Worm (Caenorhabditis elegans) whole organism, L3 larva: ENCODE results near the gene srw-133.

ENCODE experiments used
- ZK546.5 ChIP-seq: sonication (generic microtip); optimal IDR thresholded peaks from 2 replicates; lab custom pipeline; 2017; ENCODE audit warnings: missing biosample characterization, missing genetic modification characterization
- aly-2 ChIP-seq: fragments of 150-350 bp; optimal IDR thresholded peaks from 2 replicates; lab custom pipeline; 2014; ENCODE audit warnings: missing biosample characterization, missing genetic modification characterization
- ama-1 ChIP-seq: fragments of 150-350 bp; optimal IDR thresholded peaks from 2 replicates; lab custom pipeline; 2018
- ceh-28 ChIP-seq: fragments of 150-350 bp; optimal IDR thresholded peaks from 2 replicates; lab custom pipeline; 2014; ENCODE audit warnings: missing biosample characterization, missing genetic modification reagents, missing genetic modification characterization
- ceh-9 ChIP-seq: sonication (generic microtip); optimal IDR thresholded peaks from 2 replicates; lab custom pipeline; 2018; ENCODE audit warnings: missing biosample characterization, missing genetic modification characterization
- egl-27 ChIP-seq: sonication (generic microtip); optimal IDR thresholded peaks from 4 replicates; lab custom pipeline; 2017; ENCODE audit warnings: missing biosample characterization, missing genetic modification reagents, missing genetic modification characterization
- egl-5 ChIP-seq: fragments of 150-350 bp; optimal IDR thresholded peaks from 2 replicates; lab custom pipeline; 2017; ENCODE audit warnings: missing biosample characterization, missing genetic modification reagents, missing genetic modification characterization, inconsistent platforms
- elt-1 ChIP-seq: fragments of 150-350 bp; optimal IDR thresholded peaks from 2 replicates; lab custom pipeline; 2014; ENCODE audit warnings: missing biosample characterization, missing genetic modification characterization
- elt-3 ChIP-seq, 3 experiments: fragments of 150-350 bp in 1 of 3; sonication (generic microtip) in 2 of 3; optimal IDR thresholded peaks; 2 replicates in 2 of 3; 4 replicates in 1 of 3; lab custom pipeline; 2014 to 2017; ENCODE audit warnings: missing biosample characterization in 3 of 3, missing genetic modification characterization in 3 of 3
- fkh-10 ChIP-seq: sonication (generic microtip); optimal IDR thresholded peaks from 2 replicates; lab custom pipeline; 2017; ENCODE audit warnings: missing biosample characterization, missing genetic modification reagents, missing genetic modification characterization
- fkh-2 ChIP-seq: fragments of 150-350 bp; optimal IDR thresholded peaks from 2 replicates; lab custom pipeline; 2014; ENCODE audit warnings: missing biosample characterization, missing genetic modification reagents, missing genetic modification characterization
- fos-1 ChIP-seq: fragments of 150-350 bp; optimal IDR thresholded peaks from 2 replicates; lab custom pipeline; 2014; ENCODE audit warnings: missing biosample characterization, missing genetic modification characterization
- hmg-11 ChIP-seq: sonication (generic microtip); optimal IDR thresholded peaks from 2 replicates; lab custom pipeline; 2016; ENCODE audit warnings: missing genetic modification characterization, missing compliant biosample characterization
- jun-1 ChIP-seq: fragments of 150-350 bp; optimal IDR thresholded peaks from 2 replicates; lab custom pipeline; 2014; ENCODE audit warnings: missing biosample characterization, missing genetic modification reagents, missing genetic modification characterization
- lin-15B ChIP-seq: fragments of 150-350 bp; optimal IDR thresholded peaks from 2 replicates; lab custom pipeline; 2014; ENCODE audit warnings: missing biosample characterization, missing genetic modification characterization
- lsy-12 ChIP-seq: sonication (generic microtip); optimal IDR thresholded peaks from 2 replicates; lab custom pipeline; 2016; ENCODE audit warnings: mild to moderate bottlenecking, missing genetic modification characterization, missing compliant biosample characterization
- mdl-1 ChIP-seq: fragments of 150-350 bp; optimal IDR thresholded peaks from 2 replicates; lab custom pipeline; 2014; ENCODE audit warnings: missing biosample characterization, missing genetic modification characterization
- nfya-1 ChIP-seq: sonication (generic microtip); optimal IDR thresholded peaks from 2 replicates; lab custom pipeline; 2017; ENCODE audit warnings: missing genetic modification characterization, mild to moderate bottlenecking, missing compliant biosample characterization, antibody characterized with exemption, moderate library complexity; ENCODE audit not compliant: insufficient read depth
- nhr-11 ChIP-seq: fragments of 150-350 bp; optimal IDR thresholded peaks from 2 replicates; lab custom pipeline; 2014; ENCODE audit warnings: missing biosample characterization, missing genetic modification characterization
- nhr-12 ChIP-seq: fragments of 150-350 bp; optimal IDR thresholded peaks from 2 replicates; lab custom pipeline; 2014; ENCODE audit warnings: missing biosample characterization, missing genetic modification characterization
- nhr-23 ChIP-seq: fragments of 150-350 bp; optimal IDR thresholded peaks from 2 replicates; lab custom pipeline; 2014; ENCODE audit warnings: missing biosample characterization, missing genetic modification reagents, missing genetic modification characterization
- nhr-25 ChIP-seq: sonication (generic microtip); optimal IDR thresholded peaks from 2 replicates; lab custom pipeline; 2017; ENCODE audit warnings: missing biosample characterization, missing genetic modification characterization
- nhr-43 ChIP-seq: sonication (generic microtip); optimal IDR thresholded peaks from 2 replicates; lab custom pipeline; 2016; ENCODE audit warnings: mild to moderate bottlenecking, missing genetic modification characterization, missing compliant biosample characterization; ENCODE audit not compliant: poor library complexity, severe bottlenecking
- nhr-67 ChIP-seq: fragments of 150-350 bp; optimal IDR thresholded peaks from 2 replicates; lab custom pipeline; 2014; ENCODE audit warnings: missing biosample characterization, missing genetic modification characterization
- nhr-76 ChIP-seq: fragments of 150-350 bp; sonication (generic microtip); optimal IDR thresholded peaks from 5 replicates; lab custom pipeline; 2014; ENCODE audit warnings: missing biosample characterization, missing genetic modification characterization
- nhr-77 ChIP-seq: fragments of 150-350 bp; optimal IDR thresholded peaks from 2 replicates; lab custom pipeline; 2014; ENCODE audit warnings: missing biosample characterization, missing genetic modification characterization
- pha-4 ChIP-seq: fragments of 150-350 bp; optimal IDR thresholded peaks from 2 replicates; lab custom pipeline; 2014; ENCODE audit warnings: missing biosample characterization, missing genetic modification reagents, missing genetic modification characterization
- sea-2 ChIP-seq: fragments of 150-350 bp; sonication (generic microtip); optimal IDR thresholded peaks from 4 replicates; lab custom pipeline; 2014; ENCODE audit warnings: missing biosample characterization, missing genetic modification reagents, missing genetic modification characterization
- skn-1 ChIP-seq: fragments of 150-350 bp; optimal IDR thresholded peaks from 2 replicates; lab custom pipeline; 2014; ENCODE audit warnings: missing biosample characterization, missing genetic modification characterization
- snpc-4 ChIP-seq: fragments of 150-350 bp; optimal IDR thresholded peaks from 2 replicates; lab custom pipeline; 2014; ENCODE audit warnings: missing biosample characterization, missing genetic modification characterization
- tbx-2 ChIP-seq: sonication (generic microtip); optimal IDR thresholded peaks from 2 replicates; lab custom pipeline; 2016; ENCODE audit warnings: mild to moderate bottlenecking, missing genetic modification characterization, missing compliant biosample characterization
- unc-39 ChIP-seq: sonication (generic microtip); optimal IDR thresholded peaks from 4 replicates; lab custom pipeline; 2017; ENCODE audit warnings: missing biosample characterization, missing genetic modification characterization
- unc-62 ChIP-seq: fragments of 150-350 bp; sonication (generic microtip); optimal IDR thresholded peaks from 4 replicates; lab custom pipeline; 2014; ENCODE audit warnings: missing biosample characterization, missing genetic modification reagents, missing genetic modification characterization
- zag-1 ChIP-seq: fragments of 150-350 bp; optimal IDR thresholded peaks from 2 replicates; lab custom pipeline; 2014; ENCODE audit warnings: missing biosample characterization, missing genetic modification characterization
- ztf-11 ChIP-seq: fragments of 150-350 bp; optimal IDR thresholded peaks from 2 replicates; lab custom pipeline; 2014; ENCODE audit warnings: missing biosample characterization, missing genetic modification characterization
- ztf-4 ChIP-seq: fragments of 150-350 bp; optimal IDR thresholded peaks from 2 replicates; lab custom pipeline; 2014; ENCODE audit warnings: missing biosample characterization, missing genetic modification characterization

Gene srw-133

ce11 chrV:4116071-4116470 is 1.5 kb upstream of the srw-133 start, which contains the start of gene T05B4.8:
Gene T05B4.8, minus strand, starts transcription at chrV:4116171.
- TF ChIP-seq nhr-12 (tag; lab: Kevin White, UChicago) (no peak), ceh-28 (tag; lab: Kevin White, UChicago) (no peak), ZK546.5 (tag; lab: Kevin White, UChicago) (no peak), nhr-76 (tag; lab: Kevin White, UChicago) (no peak), hmg-11 (tag; lab: Kevin White, UChicago) (no peak), elt-3 (tag; optimal IDR thresholded peaks at IDR 0.05; lab: Kevin White, UChicago) (no peak), unc-39 (tag; lab: Kevin White, UChicago) (no peak), nhr-77 (tag; lab: Kevin White, UChicago) (no peak), tbx-2 (tag; lab: Kevin White, UChicago) (no peak), nfya-1 (tag; lab: Kevin White, UChicago) (no peak), ceh-9 (tag; lab: Kevin White, UChicago) (no peak), egl-5 (tag; lab: Kevin White, UChicago) (no peak), ama-1 (lab: Kevin White, UChicago) (no peak), fkh-2 (tag; lab: Kevin White, UChicago) (no peak), nhr-67 (no peak)

DNA sequence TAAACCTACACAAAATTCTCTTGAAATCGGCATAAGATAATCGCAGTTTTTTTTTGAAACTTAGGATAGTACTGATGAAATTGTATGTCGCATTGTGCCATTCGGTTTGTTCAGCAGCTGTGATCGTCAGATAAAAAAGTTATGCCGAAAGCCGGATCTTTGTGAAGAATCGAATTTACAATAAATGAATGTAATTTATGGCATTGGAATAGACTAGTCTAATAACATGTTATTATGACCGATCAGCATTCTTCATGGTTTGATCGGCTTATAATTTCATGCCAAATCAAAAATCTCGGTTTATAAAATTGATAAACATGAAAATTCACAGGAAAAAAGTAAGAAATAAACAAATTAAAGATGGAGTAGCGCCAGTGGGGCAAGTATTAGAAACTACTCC is 2.0 kb downstream of the srw-133 start, which contains the start of gene srw-134:
Gene srw-134 (minus strand): TSS at position 101 of the 400 bp plus-strand sequence.
- TF ChIP-seq hmg-11 (tag; lab: Kevin White, UChicago) (no peak), elt-1 (tag; lab: Kevin White, UChicago) (no peak), nhr-76 (tag; lab: Kevin White, UChicago) (no peak), fos-1 (tag; lab: Kevin White, UChicago) (no peak), ztf-11 (tag; lab: Kevin White, UChicago) (no peak), jun-1 (no peak), pha-4 (tag; lab: Kevin White, UChicago) (no peak), nhr-77 (tag; lab: Kevin White, UChicago) (no peak), fkh-10 (no peak)

- TF ChIP-seq fkh-10, result no peak
- TF ChIP-seq ceh-9 (tag; lab: Kevin White, UChicago), result no peak
- no peak for TF ChIP-seq nhr-43 (tag; lab: Kevin White, UChicago)
- TF ChIP-seq aly-2, result no peak
- no peak for TF ChIP-seq lsy-12
- TF ChIP-seq nhr-23, result no peak
- TF ChIP-seq jun-1, result no peak
- TF ChIP-seq egl-5 (tag; lab: Kevin White, UChicago), result no peak
- TF ChIP-seq nhr-77 (tag; lab: Kevin White, UChicago), result no peak
- no peak for TF ChIP-seq unc-62
- TF ChIP-seq zag-1 (tag; lab: Kevin White, UChicago), result no peak
Measured at ce11 chrV:4109873-4110272, 4.7 kb downstream of the srw-133 start, which contains the start of gene clc-18. Gene clc-18, minus strand, starts transcription at chrV:4109973.

ce11 chrV:4106688-4107087 is 7.8 kb downstream of the srw-133 start:
- no peak for TF ChIP-seq nhr-25 (tag; lab: Kevin White, UChicago)
- TF ChIP-seq nfya-1 (tag; lab: Kevin White, UChicago), result no peak

DNA sequence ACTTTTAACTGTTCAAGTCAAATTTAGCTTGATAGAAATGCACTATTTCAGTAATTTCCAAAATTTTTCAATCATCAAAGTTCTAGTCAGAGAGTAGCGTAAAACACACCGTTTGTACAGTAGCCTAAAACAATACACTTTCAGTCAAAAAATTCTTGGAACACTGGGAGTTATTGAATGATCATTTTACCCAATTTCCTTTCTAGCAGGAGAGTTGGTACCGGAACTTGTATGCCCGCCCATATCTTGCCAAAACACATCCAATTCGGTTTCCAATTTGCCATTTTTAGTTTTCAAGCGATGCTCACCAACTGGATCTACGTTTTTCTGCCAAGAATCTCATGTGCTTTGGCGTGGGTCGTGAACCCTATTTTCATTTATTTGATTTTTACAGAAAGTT is 10.2 kb downstream of the srw-133 start, which contains the start of gene srj-39:
Gene srj-39 (plus strand): TSS at position 301 of the 400 bp plus-strand sequence.
- no peak for TF ChIP-seq jun-1
- TF ChIP-seq ztf-4, result no peak
- no peak for TF ChIP-seq skn-1 (tag; lab: Kevin White, UChicago)
- TF ChIP-seq nhr-11 (tag; lab: Kevin White, UChicago), result no peak
- TF ChIP-seq mdl-1 (tag; lab: Kevin White, UChicago), result no peak
- TF ChIP-seq nhr-43 (tag; lab: Kevin White, UChicago), result no peak
- no peak for TF ChIP-seq nhr-12 (tag; lab: Kevin White, UChicago)
- TF ChIP-seq hmg-11 (tag; lab: Kevin White, UChicago), result no peak
- TF ChIP-seq sea-2 (GFP tag; lab: Kevin White, UChicago), result no peak
- TF ChIP-seq lin-15B, result no peak
- TF ChIP-seq ZK546.5 (tag; lab: Kevin White, UChicago), result no peak
- no peak for TF ChIP-seq egl-27 (tag; lab: Kevin White, UChicago)
- TF ChIP-seq unc-39 (tag; lab: Kevin White, UChicago), result no peak
- TF ChIP-seq zag-1 (tag; lab: Kevin White, UChicago), result no peak
- no peak for TF ChIP-seq egl-5 (tag; lab: Kevin White, UChicago)
- no peak for TF ChIP-seq snpc-4
